Worm (Caenorhabditis elegans): ENCODE results near the gene gmap-1.

gmap-1 gene

DNA sequence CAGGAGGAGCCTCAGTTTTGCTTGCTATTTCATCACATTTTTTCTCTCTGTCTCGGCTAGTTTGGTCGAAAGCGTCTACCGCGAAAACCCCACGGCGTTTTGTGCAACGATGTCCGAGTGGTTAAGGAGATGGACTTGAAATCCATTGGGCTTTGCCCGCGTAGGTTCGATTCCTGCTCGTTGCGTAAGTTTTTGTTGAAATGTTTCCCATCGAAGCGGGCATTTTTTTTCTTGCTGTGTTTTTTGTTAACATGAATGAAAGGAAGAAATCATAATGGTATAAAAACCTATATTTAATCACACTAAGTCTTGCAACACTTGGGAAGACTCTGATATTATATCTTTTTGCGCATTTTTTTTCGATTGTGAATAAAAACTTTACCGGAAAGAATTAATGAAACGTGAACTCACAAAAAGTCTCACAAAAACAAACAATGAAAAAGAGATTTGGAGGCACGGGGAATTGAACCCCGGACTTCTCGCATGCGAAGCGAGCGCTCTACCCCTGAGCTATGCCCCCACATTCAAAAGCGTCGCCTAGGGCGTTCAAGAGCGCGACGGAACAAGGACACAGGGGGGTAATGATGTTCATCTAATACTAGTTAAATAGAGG is 44.8 kb downstream of the gmap-1 start (continued):
- TF ChIP-seq aly-2 (tag; optimal IDR thresholded peaks at IDR 0.05) (peak; percentile 55), skn-1 (tag; optimal IDR thresholded peaks at IDR 0.05) (peak; percentile 57), lin-15B (tag; optimal IDR thresholded peaks at IDR 0.05) (no peak), unc-86 (tag; optimal IDR thresholded peaks at IDR 0.05) (peak; percentile 26), egl-13 (tag; optimal IDR thresholded peaks at IDR 0.05) (peak; percentile 24), fkh-10 (GFP tag; optimal IDR thresholded peaks at IDR 0.05) (peak; percentile 84), nhr-237 (tag; optimal IDR thresholded peaks at IDR 0.05) (no peak), lin-14 (GFP tag; optimal IDR thresholded peaks at IDR 0.05) (peak; percentile 81), unc-98 (GFP tag; IDR thresholded peaks at IDR 0.05) (no peak), ces-1 (GFP tag; optimal IDR thresholded peaks at IDR 0.05) (peak; percentile 20), tbx-2 (tag; optimal IDR thresholded peaks at IDR 0.05) (peak; percentile 61), nhr-90 (tag; optimal IDR thresholded peaks at IDR 0.05; ENCODE audit: poor library complexity) (peak; percentile 67), mep-1 (tag; optimal IDR thresholded peaks at IDR 0.05) (peak; percentile 74), ets-5 (GFP tag; IDR thresholded peaks at IDR 0.05) (no peak), ztf-11 (tag; optimal IDR thresholded peaks at IDR 0.05) (peak in 1 of 2 experiments; percentile 10), lin-13 (GFP tag; optimal IDR thresholded peaks at IDR 0.05) (peak; percentile 27), snu-23 (GFP tag; optimal IDR thresholded peaks at IDR 0.05) (peak; percentile 84), elt-2 (tag; optimal IDR thresholded peaks at IDR 0.05) (peak; percentile 21), snpc-4 (tag; optimal IDR thresholded peaks at IDR 0.05) (peak; percentile 38), hlh-17 (GFP tag; optimal IDR thresholded peaks at IDR 0.05; ENCODE audit: borderline replicate concordance) (no peak), rnt-1 (tag; optimal IDR thresholded peaks at IDR 0.05) (peak; percentile 73), zag-1 (tag; optimal IDR thresholded peaks at IDR 0.05) (no peak), hpl-2 (GFP tag; optimal IDR thresholded peaks at IDR 0.05) (no peak), swsn-7 (tag; optimal IDR thresholded peaks at IDR 0.05) (peak; percentile 79), pax-3 (tag; optimal IDR thresholded peaks at IDR 0.05) (peak; percentile 71), nhr-85 (tag) (peak; percentile 77), C16A3.4 (tag; optimal IDR thresholded peaks at IDR 0.05) (peak; percentile 70), lin-35 (GFP tag; optimal IDR thresholded peaks at IDR 0.05) (peak in 1 of 2 experiments; percentile 53), nhr-28 (tag; optimal IDR thresholded peaks at IDR 0.05) (no peak)

ce11 chrX:12884873-12885272 is 49.9 kb downstream of the gmap-1 start, which contains the start of gene gpc-1:
Gene gpc-1, minus strand, starts transcription at chrX:12884989.
- TF ChIP-seq nhr-90 (tag; optimal IDR thresholded peaks at IDR 0.05; ENCODE audit: poor library complexity) (no peak), nhr-11 (tag; optimal IDR thresholded peaks at IDR 0.05) (peak; percentile 3), dsc-1 (tag; optimal IDR thresholded peaks at IDR 0.05) (peak; percentile 14), swsn-7 (tag; optimal IDR thresholded peaks at IDR 0.05) (peak; percentile 2), nhr-47 (tag; optimal IDR thresholded peaks at IDR 0.05) (peak; percentile 44), lsy-2 (tag; optimal IDR thresholded peaks at IDR 0.05) (peak in 1 of 2 experiments; percentile 29), ces-1 (GFP tag; optimal IDR thresholded peaks at IDR 0.05) (no peak), skn-1 (tag; optimal IDR thresholded peaks at IDR 0.05) (no peak), efl-1 (optimal IDR thresholded peaks at IDR 0.05) (no peak), efl-1 (GFP tag; optimal IDR thresholded peaks at IDR 0.05 in 1 of 2) (peak in 1 of 2 experiments; percentile 52), efl-3 (GFP tag; optimal IDR thresholded peaks at IDR 0.05) (no peak), unc-130 (tag; optimal IDR thresholded peaks at IDR 0.05) (no peak), fkh-8 (tag; optimal IDR thresholded peaks at IDR 0.05) (peak; percentile 78), mdl-1 (tag; optimal IDR thresholded peaks at IDR 0.05) (no peak), nhr-71 (tag; optimal IDR thresholded peaks at IDR 0.05) (peak; percentile 52), hlh-4 (tag; optimal IDR thresholded peaks at IDR 0.05) (peak; percentile 38)

All from whole organism, L1 larva.